Fruit fly (Drosophila melanogaster): ENCODE measurements around the gene Alp4.

Alp4 gene

dm6 chr3R:31064653-31065322 is 16.1 kb downstream of the Alp4 start, which contains the start of gene Sox100B:
Sox100B (plus strand) TSS chr3R:31065253.
- TF ChIP-seq noc (tag; optimal IDR thresholded peaks at IDR 0.05), result no peak

- TF ChIP-seq noc (tag; optimal IDR thresholded peaks at IDR 0.05), result no peak
Observed at dm6 chr3R:31066356-31066755, 17.6 kb downstream of the Alp4 start.

- no peak for TF ChIP-seq noc (tag; optimal IDR thresholded peaks at IDR 0.05)
Observed at dm6 chr3R:31070732-31071131, 22.0 kb downstream of the Alp4 start.

- TF ChIP-seq noc (tag; optimal IDR thresholded peaks at IDR 0.05), result no peak
Observed at dm6 chr3R:31086394-31086793, 37.7 kb downstream of the Alp4 start.

dm6 chr3R:31089985-31090384 is 41.3 kb downstream of the Alp4 start:
- no peak for TF ChIP-seq noc (tag; optimal IDR thresholded peaks at IDR 0.05)

- no peak for TF ChIP-seq noc (tag; optimal IDR thresholded peaks at IDR 0.05)
Observed at dm6 chr3R:31097221-31097620, 48.5 kb downstream of the Alp4 start, which contains the start of gene CG11317. CG11317 (minus strand) TSS chr3R:31097321.

dm6 chr3R:31101069-31101468 is 52.3 kb downstream of the Alp4 start, which contains the start of gene CG15553:
CG15553 (minus strand) TSS chr3R:31101169.
- TF ChIP-seq noc (tag; optimal IDR thresholded peaks at IDR 0.05), result no peak
